Worm (Caenorhabditis elegans): Measurements from ENCODE around the gene ZK1127.3.
A peak's percentile ranks its signal among the peaks of the same experiment; 100 is the strongest.

ce11 chrII:7102288-7102687 is 47.2 kb downstream of the ZK1127.3 start:
- no peak for TF ChIP-seq ceh-82 (tag; optimal IDR thresholded peaks at IDR 0.05)
- TF ChIP-seq ztf-11 (tag; optimal IDR thresholded peaks at IDR 0.05), result no peak
- peak; percentile 6 for TF ChIP-seq lin-15B (tag; optimal IDR thresholded peaks at IDR 0.05)
- TF ChIP-seq tbx-2 (tag; optimal IDR thresholded peaks at IDR 0.05), result no peak
- no peak for TF ChIP-seq fkh-10 (GFP tag; optimal IDR thresholded peaks at IDR 0.05)
- TF ChIP-seq egl-27 (tag; optimal IDR thresholded peaks at IDR 0.05), result no peak
- no peak for TF ChIP-seq nhr-76 (tag; optimal IDR thresholded peaks at IDR 0.05)
- no peak for TF ChIP-seq zag-1 (tag; optimal IDR thresholded peaks at IDR 0.05)
- TF ChIP-seq nhr-12 (tag; optimal IDR thresholded peaks at IDR 0.05), result no peak
- no peak for TF ChIP-seq nhr-67 (tag; optimal IDR thresholded peaks at IDR 0.05)
- TF ChIP-seq nhr-237 (tag; optimal IDR thresholded peaks at IDR 0.05), result no peak
- no peak for TF ChIP-seq lin-39 (tag; optimal IDR thresholded peaks at IDR 0.05)
